Fruit fly (Drosophila melanogaster) whole organism: ENCODE measurements around the gene wrm1.

ENCODE experiments used
- EcR ChIP-seq, 2 experiments: fragments of >200 bp; optimal IDR thresholded peaks; 2 replicates each; lab custom pipeline; 2017; ENCODE audit warnings: missing biosample characterization in 2 of 2, missing genetic modification characterization in 2 of 2, missing genetic modification reagents in 2 of 2
- usp ChIP-seq: fragments of >200 bp; optimal IDR thresholded peaks from 2 replicates; lab custom pipeline; 2017; ENCODE audit warnings: missing biosample characterization, missing genetic modification characterization, mixed read lengths

DNA sequence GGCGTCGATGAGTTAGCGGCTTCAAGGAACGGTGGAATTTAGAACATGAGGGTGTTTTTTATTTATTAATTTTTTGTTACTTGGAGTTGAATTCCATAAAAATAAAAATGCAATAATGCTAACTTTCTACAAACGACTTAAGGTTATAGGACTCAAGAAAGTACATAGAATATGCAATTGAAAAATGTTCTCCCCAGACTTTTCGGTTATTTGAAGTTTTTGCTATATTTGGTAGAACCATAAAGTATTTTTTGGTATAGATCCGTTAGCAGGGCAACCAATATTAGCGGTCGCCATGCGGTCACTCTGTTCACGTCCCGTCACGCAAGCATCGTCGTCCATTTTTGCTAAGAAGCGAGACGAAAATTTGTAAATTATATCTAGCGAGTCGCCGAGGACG, 34.5 kb upstream of the wrm1 start, which contains the start of gene akirin:
- TF ChIP-seq EcR (GFP tag; optimal IDR thresholded peaks at IDR 0.05; lab: Kevin White, UChicago) = no peak
- TF ChIP-seq usp (GFP tag; lab: Kevin White, UChicago) = no peak
